Worm (Caenorhabditis elegans) whole organism, mixed stage, embryonic: ENCODE results near the gene Y12A6A.1.

Experiments used
- M03D4.4 ChIP-seq: sonication (generic microtip); optimal IDR thresholded peaks from 2 replicates; lab custom pipeline; 2017; ENCODE audit warnings: mild to moderate bottlenecking, missing genetic modification characterization, missing compliant biosample characterization
- lin-13 ChIP-seq: fragments of 150-350 bp; optimal IDR thresholded peaks from 2 replicates; lab custom pipeline; 2014; ENCODE audit warnings: missing biosample characterization, missing genetic modification characterization
- lsy-2 ChIP-seq: fragments of 150-350 bp; optimal IDR thresholded peaks from 2 replicates; lab custom pipeline; 2014; ENCODE audit warnings: missing biosample characterization, missing genetic modification characterization
- mab-5 ChIP-seq: fragments of 150-350 bp; optimal IDR thresholded peaks from 2 replicates; lab custom pipeline; 2014; ENCODE audit warnings: missing biosample characterization, missing genetic modification characterization
- nhr-12 ChIP-seq: fragments of 150-350 bp; optimal IDR thresholded peaks from 2 replicates; lab custom pipeline; 2014; ENCODE audit warnings: missing biosample characterization, missing genetic modification characterization
- nhr-28 ChIP-seq: fragments of 150-350 bp; optimal IDR thresholded peaks from 2 replicates; lab custom pipeline; 2014; ENCODE audit warnings: missing biosample characterization, missing genetic modification characterization
- nhr-76 ChIP-seq: sonication (generic microtip); optimal IDR thresholded peaks from 2 replicates; lab custom pipeline; 2017; ENCODE audit warnings: missing biosample characterization, missing genetic modification characterization
- pha-4 ChIP-seq: fragments of 150-350 bp; optimal IDR thresholded peaks from 2 replicates; lab custom pipeline; 2018; ENCODE audit warnings: missing biosample characterization, missing genetic modification reagents, missing genetic modification characterization
- unc-39 ChIP-seq: fragments of 150-350 bp; optimal IDR thresholded peaks from 2 replicates; lab custom pipeline; 2014; ENCODE audit warnings: missing biosample characterization, missing genetic modification characterization
- unc-62 ChIP-seq: fragments of 150-350 bp; optimal IDR thresholded peaks from 2 replicates; lab custom pipeline; 2014; ENCODE audit warnings: missing biosample characterization, missing genetic modification reagents, missing genetic modification characterization
- ztf-11 ChIP-seq: fragments of 150-350 bp; optimal IDR thresholded peaks from 2 replicates; lab custom pipeline; 2014; ENCODE audit warnings: missing biosample characterization, missing genetic modification characterization

ce11 chrX:13584725-13585371 is 36.7 kb downstream of the Y12A6A.1 start, which contains the start of gene unc-84:
- TF ChIP-seq lin-13 (tag; lab: Kevin White, UChicago) (no peak), nhr-12 (tag; lab: Kevin White, UChicago) (no peak), unc-62 (no peak), ztf-11 (tag; lab: Kevin White, UChicago) (no peak), pha-4 (tag; lab: Kevin White, UChicago) (no peak), M03D4.4 (no peak), nhr-76 (no peak), nhr-28 (no peak), unc-39 (tag; lab: Kevin White, UChicago) (no peak), lsy-2 (tag; lab: Kevin White, UChicago) (no peak), mab-5 (tag; lab: Kevin White, UChicago) (no peak)
